Worm (Caenorhabditis elegans): ENCODE measurements around the gene F02C9.2.

F02C9.2 gene

DNA sequence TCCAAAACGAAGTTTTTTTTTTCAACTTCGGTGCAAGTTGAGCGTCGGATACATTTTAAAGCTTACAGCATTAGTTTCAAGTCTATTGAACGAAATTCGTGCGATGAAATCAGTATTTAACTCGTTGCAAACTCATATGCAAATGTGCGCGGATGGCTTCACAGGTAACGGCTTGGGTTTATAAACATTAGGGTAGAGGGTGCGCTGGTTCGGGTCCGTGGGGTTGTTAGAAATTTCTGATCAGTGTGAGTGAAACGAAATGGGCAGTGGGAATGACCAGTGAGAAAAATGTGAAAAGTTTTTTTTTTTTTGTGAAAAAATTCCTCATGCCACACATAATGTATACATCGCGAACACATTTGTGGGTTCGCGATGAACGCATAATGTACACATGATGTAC is 29.6 kb downstream of the F02C9.2 start:
- TF ChIP-seq Y55F3AM.14 (GFP tag; optimal IDR thresholded peaks at IDR 0.05) (no peak), sem-4 (tag; optimal IDR thresholded peaks at IDR 0.05) (no peak), lin-13 (GFP tag; optimal IDR thresholded peaks at IDR 0.05) (no peak), ztf-11 (tag; optimal IDR thresholded peaks at IDR 0.05) (no peak), aly-2 (tag; optimal IDR thresholded peaks at IDR 0.05) (no peak), nhr-237 (tag; optimal IDR thresholded peaks at IDR 0.05) (no peak), elt-3 (tag; optimal IDR thresholded peaks at IDR 0.05) (no peak), snpc-4 (tag; optimal IDR thresholded peaks at IDR 0.05) (no peak), F13H6.1 (tag; optimal IDR thresholded peaks at IDR 0.05) (no peak), R02D3.7 (tag; optimal IDR thresholded peaks at IDR 0.05) (no peak), skn-1 (tag; optimal IDR thresholded peaks at IDR 0.05) (no peak), nhr-10 (tag; optimal IDR thresholded peaks at IDR 0.05) (no peak), mdl-1 (tag; optimal IDR thresholded peaks at IDR 0.05) (no peak), nhr-23 (tag; optimal IDR thresholded peaks at IDR 0.05) (no peak), nhr-129 (tag; optimal IDR thresholded peaks at IDR 0.05) (no peak)

DNA sequence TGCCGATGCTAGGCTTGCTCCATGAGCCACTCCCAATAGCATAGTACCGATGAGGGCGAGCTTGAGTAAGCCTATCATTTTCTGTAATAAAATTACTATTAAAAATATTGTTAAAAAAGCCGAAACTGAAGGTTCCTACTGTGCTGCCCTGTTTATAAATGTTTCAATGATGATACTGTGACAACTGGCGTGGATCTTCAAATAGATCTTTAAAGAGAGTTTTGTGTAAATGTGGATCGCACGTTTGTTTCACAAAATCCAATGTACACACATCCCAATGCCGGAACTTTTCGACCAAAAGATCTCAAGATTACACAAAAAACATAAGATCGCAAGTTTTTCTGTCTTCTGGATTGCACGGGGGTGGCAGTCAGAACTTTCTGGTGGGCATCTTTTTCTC is 31.9 kb downstream of the F02C9.2 start, which contains the start of gene C36C5.14:
Gene C36C5.14, minus strand, starts transcription at position 101 of the 400 bp plus-strand sequence.
- TF ChIP-seq dmd-4 (tag; optimal IDR thresholded peaks at IDR 0.05) (no peak), F13H6.1 (tag; optimal IDR thresholded peaks at IDR 0.05) (no peak), ceh-82 (tag; optimal IDR thresholded peaks at IDR 0.05) (no peak), peb-1 (tag; optimal IDR thresholded peaks at IDR 0.05) (no peak), nhr-77 (tag; optimal IDR thresholded peaks at IDR 0.05) (no peak), skn-1 (tag; optimal IDR thresholded peaks at IDR 0.05) (no peak), gmeb-1 (tag; optimal IDR thresholded peaks at IDR 0.05) (no peak), nhr-6 (tag; optimal IDR thresholded peaks at IDR 0.05) (no peak), aly-2 (tag; optimal IDR thresholded peaks at IDR 0.05) (no peak), sem-4 (tag; optimal IDR thresholded peaks at IDR 0.05) (no peak), lin-39 (tag; optimal IDR thresholded peaks at IDR 0.05) (no peak), ceh-16 (tag; optimal IDR thresholded peaks at IDR 0.05) (no peak), mbf-1 (tag; optimal IDR thresholded peaks at IDR 0.05) (no peak), ZK546.5 (tag; optimal IDR thresholded peaks at IDR 0.05) (no peak), elt-1 (tag; optimal IDR thresholded peaks at IDR 0.05) (no peak), ama-1 (optimal IDR thresholded peaks at IDR 0.05) (no peak), nhr-25 (tag; optimal IDR thresholded peaks at IDR 0.05) (no peak), Y55F3AM.14 (GFP tag; optimal IDR thresholded peaks at IDR 0.05) (no peak), unc-62 (GFP tag; optimal IDR thresholded peaks at IDR 0.05) (no peak)

ce11 chrV:3166260-3166659 is 32.8 kb downstream of the F02C9.2 start, which contains the start of gene C36C5.4:
Gene C36C5.4, plus strand, starts transcription at chrV:3166560.
- TF ChIP-seq peb-1 (tag; optimal IDR thresholded peaks at IDR 0.05) (no peak), gmeb-1 (tag; optimal IDR thresholded peaks at IDR 0.05) (no peak), fos-1 (tag; optimal IDR thresholded peaks at IDR 0.05) (no peak), nhr-6 (tag; optimal IDR thresholded peaks at IDR 0.05) (no peak), sma-9 (GFP tag; optimal IDR thresholded peaks at IDR 0.05) (no peak), sma-9 (tag; optimal IDR thresholded peaks at IDR 0.05) (no peak), egl-27 (tag; optimal IDR thresholded peaks at IDR 0.05) (no peak), unc-55 (GFP tag; optimal IDR thresholded peaks at IDR 0.05) (no peak), nhr-25 (tag; optimal IDR thresholded peaks at IDR 0.05) (no peak), Y55F3AM.14 (GFP tag; optimal IDR thresholded peaks at IDR 0.05) (no peak), R02D3.7 (tag; optimal IDR thresholded peaks at IDR 0.05) (no peak), lin-39 (tag; optimal IDR thresholded peaks at IDR 0.05) (no peak), skn-1 (tag; optimal IDR thresholded peaks at IDR 0.05) (no peak)

- no peak for TF ChIP-seq lsy-2 (tag; optimal IDR thresholded peaks at IDR 0.05)
- TF ChIP-seq snpc-4 (tag; optimal IDR thresholded peaks at IDR 0.05): no peak
- TF ChIP-seq peb-1 (tag; optimal IDR thresholded peaks at IDR 0.05): no peak
- no peak for TF ChIP-seq sma-9 (GFP tag; optimal IDR thresholded peaks at IDR 0.05)
- TF ChIP-seq sma-9 (tag; optimal IDR thresholded peaks at IDR 0.05): no peak
- no peak for TF ChIP-seq lin-39 (tag; optimal IDR thresholded peaks at IDR 0.05)
- TF ChIP-seq nhr-25 (tag; optimal IDR thresholded peaks at IDR 0.05): no peak
- TF ChIP-seq nhr-12 (tag; optimal IDR thresholded peaks at IDR 0.05): no peak
- TF ChIP-seq blmp-1 (tag; optimal IDR thresholded peaks at IDR 0.05; ENCODE audit: insufficient read depth): no peak
- TF ChIP-seq zag-1 (tag; optimal IDR thresholded peaks at IDR 0.05): no peak
- no peak for TF ChIP-seq aly-2 (tag; optimal IDR thresholded peaks at IDR 0.05)
Observed at ce11 chrV:3168650-3169049, 35.1 kb downstream of the F02C9.2 start, which contains the start of gene C36C5.15. Gene C36C5.15, minus strand, starts transcription at chrV:3168750.

Measured in whole organism, L2 larva.